Fruit fly (Drosophila melanogaster) whole organism, pupa: ENCODE results near the gene CG9641.

Source experiments
- CG10348 ChIP-seq: fragments of 200-800 bp; sonication (Bioruptor generic); IDR thresholded peaks from 2 replicates; pipeline ENCODE4 v1.3.6; 2022; ENCODE audit warnings: missing biosample characterization, missing genetic modification characterization
- CG12605 ChIP-seq: fragments of 200-800 bp; sonication (Bioruptor generic); IDR thresholded peaks from 2 replicates; pipeline ENCODE4 v1.3.6; 2022; ENCODE audit warnings: missing biosample characterization, missing genetic modification characterization
- CG13204 ChIP-seq: fragments of 200-800 bp; sonication (Bioruptor generic); optimal IDR thresholded peaks from 2 replicates; lab custom pipeline; 2018; ENCODE audit warnings: missing biosample characterization, mild to moderate bottlenecking, missing genetic modification characterization, moderate library complexity
- CG14655 ChIP-seq: fragments of 200-800 bp; sonication (Bioruptor generic); optimal IDR thresholded peaks from 3 replicates; lab custom pipeline; 2017; ENCODE audit warnings: mild to moderate bottlenecking, missing biosample characterization, missing genetic modification reagents, missing genetic modification characterization
- CG15710 ChIP-seq: fragments of 200-800 bp; sonication (Bioruptor generic); optimal IDR thresholded peaks from 2 replicates; lab custom pipeline; 2018; ENCODE audit warnings: missing biosample characterization, mild to moderate bottlenecking, missing genetic modification characterization, moderate library complexity
- CG17806 ChIP-seq: fragments of 200-800 bp; sonication (Bioruptor generic); optimal IDR thresholded peaks from 2 replicates; lab custom pipeline; 2018; ENCODE audit warnings: missing biosample characterization, mild to moderate bottlenecking, missing genetic modification characterization, moderate library complexity
- CG32121 ChIP-seq: fragments of 200-800 bp; sonication (Bioruptor generic); IDR thresholded peaks from 2 replicates; pipeline ENCODE4 v1.3.6; 2022; ENCODE audit warnings: missing biosample characterization, missing genetic modification characterization
- CG34367 ChIP-seq: fragments of 200-800 bp; sonication (Bioruptor generic); optimal IDR thresholded peaks from 2 replicates; lab custom pipeline; 2018; ENCODE audit warnings: missing biosample characterization, mild to moderate bottlenecking, missing genetic modification characterization
- CG4496 ChIP-seq: fragments of 200-800 bp; sonication (Bioruptor generic); IDR thresholded peaks from 3 replicates; pipeline ENCODE4 v1.3.6; 2022; ENCODE audit warnings: missing biosample characterization, missing genetic modification characterization
- CG8159 ChIP-seq: fragments of 200-800 bp; sonication (Bioruptor generic); optimal IDR thresholded peaks from 3 replicates; lab custom pipeline; 2018; ENCODE audit warnings: missing biosample characterization, mild to moderate bottlenecking, missing genetic modification characterization, moderate library complexity
- CG8301 ChIP-seq: fragments of 200-800 bp; sonication (Bioruptor generic); optimal IDR thresholded peaks from 2 replicates; lab custom pipeline; 2018; ENCODE audit warnings: missing biosample characterization, mild to moderate bottlenecking, missing genetic modification characterization
- CG9948 ChIP-seq: fragments of 200-800 bp; sonication (Bioruptor generic); optimal IDR thresholded peaks from 2 replicates; lab custom pipeline; 2018; ENCODE audit warnings: missing biosample characterization, mild to moderate bottlenecking, missing genetic modification characterization, moderate library complexity
- D1 ChIP-seq: fragments of 200-800 bp; sonication (Bioruptor generic); optimal IDR thresholded peaks from 2 replicates; lab custom pipeline; 2018; ENCODE audit warnings: missing biosample characterization, mild to moderate bottlenecking, missing genetic modification characterization, moderate library complexity
- EcR ChIP-seq: fragments of 200-800 bp; sonication (Bioruptor generic); optimal IDR thresholded peaks from 3 replicates; lab custom pipeline; 2019; ENCODE audit warnings: missing biosample characterization, missing genetic modification characterization, mild to moderate bottlenecking, moderate library complexity, missing genetic modification reagents
- Ets98B ChIP-seq: fragments of 200-800 bp; sonication (Bioruptor generic); IDR thresholded peaks from 2 replicates; pipeline ENCODE4 v1.3.6; 2022; ENCODE audit warnings: missing biosample characterization, missing genetic modification characterization
- Pif1A ChIP-seq: fragments of 200-800 bp; sonication (Bioruptor generic); optimal IDR thresholded peaks from 3 replicates; lab custom pipeline; 2016; ENCODE audit warnings: missing biosample characterization, missing genetic modification characterization
- Pif1B ChIP-seq: fragments of 200-800 bp; sonication (Bioruptor generic); optimal IDR thresholded peaks from 3 replicates; lab custom pipeline; 2016; ENCODE audit warnings: missing biosample characterization, missing genetic modification characterization
- Snoo ChIP-seq: fragments of 200-800 bp; sonication (Bioruptor generic); optimal IDR thresholded peaks from 3 replicates; lab custom pipeline; 2017; ENCODE audit warnings: missing biosample characterization, mild to moderate bottlenecking, missing genetic modification characterization, inconsistent platforms
- fd96Ca ChIP-seq: fragments of 200-800 bp; sonication (Bioruptor generic); IDR thresholded peaks from 3 replicates; pipeline ENCODE4 v1.3.6; 2022; ENCODE audit warnings: missing biosample characterization, missing genetic modification characterization
- gl ChIP-seq: fragments of 200-800 bp; sonication (Bioruptor generic); optimal IDR thresholded peaks from 2 replicates; lab custom pipeline; 2018; ENCODE audit warnings: missing biosample characterization, mild to moderate bottlenecking, missing genetic modification characterization
- rn ChIP-seq: fragments of 200-800 bp; sonication (Bioruptor generic); IDR thresholded peaks from 2 replicates; pipeline ENCODE4 v1.3.6; 2022; ENCODE audit warnings: missing biosample characterization, missing genetic modification characterization

Gene CG9641

DNA sequence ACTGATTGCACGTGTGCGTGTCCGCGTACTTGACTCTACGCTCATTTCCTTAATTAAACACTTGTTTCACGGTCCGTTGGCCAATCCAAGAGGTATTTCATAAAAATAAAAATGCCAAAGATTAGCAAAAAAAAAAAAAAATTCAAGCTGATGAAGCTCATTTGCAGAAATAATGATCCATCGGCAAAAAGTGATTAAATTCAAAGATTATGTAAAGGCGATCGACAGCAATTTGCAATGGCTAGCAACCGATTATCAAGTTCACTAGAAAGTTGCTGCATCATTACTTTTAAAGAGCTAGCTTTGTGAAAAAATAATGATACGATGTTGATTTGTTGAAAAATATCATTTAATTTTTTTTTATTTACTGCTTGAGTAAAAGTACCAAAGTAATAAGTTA, 32.8 kb upstream of the CG9641 start:
- no peak for TF ChIP-seq CG32121 (GFP tag; lab: Robert Waterston, UW)
- no peak for TF ChIP-seq CG8159 (tag; lab: Kevin White, UChicago)
- no peak for TF ChIP-seq CG17806 (tag; lab: Kevin White, UChicago)
- no peak for TF ChIP-seq gl (tag; lab: Kevin White, UChicago)
- no peak for TF ChIP-seq Snoo (tag; lab: Kevin White, UChicago)
- no peak for TF ChIP-seq CG9948 (tag; lab: Kevin White, UChicago)
- TF ChIP-seq CG13204 (GFP tag; lab: Kevin White, UChicago), result no peak
- no peak for TF ChIP-seq rn (GFP tag; lab: Robert Waterston, UW)
- TF ChIP-seq CG15710, result no peak
- TF ChIP-seq fd96Ca (GFP tag; lab: Robert Waterston, UW), result no peak
- no peak for TF ChIP-seq Pif1B

DNA sequence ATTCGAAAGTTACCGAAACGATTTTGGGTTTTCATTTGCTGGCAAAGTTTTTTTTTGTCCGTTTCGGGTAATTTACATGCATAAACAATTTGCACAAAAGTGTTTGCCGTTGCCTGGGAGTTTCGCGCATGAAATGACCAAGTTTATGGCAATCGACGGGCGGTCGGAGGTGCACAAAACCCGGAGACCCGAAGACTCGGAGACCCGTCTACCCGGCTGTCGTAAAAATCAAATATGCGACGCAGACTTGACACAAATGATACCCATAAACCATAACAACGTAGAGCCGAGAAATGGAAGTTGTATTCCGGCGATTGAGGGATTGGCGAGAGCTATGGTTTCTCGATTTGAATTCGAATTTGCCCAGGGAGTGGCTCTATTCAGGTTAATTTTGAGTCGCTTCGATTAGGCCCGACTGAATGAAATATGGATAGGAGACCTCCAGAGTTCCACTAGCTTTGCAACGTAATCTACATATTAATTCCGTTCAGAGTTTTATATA, 30.3 kb upstream of the CG9641 start:
- TF ChIP-seq CG13204 (GFP tag; lab: Kevin White, UChicago), result no peak
- no peak for TF ChIP-seq Ets98B
- TF ChIP-seq CG12605 (GFP tag; lab: Robert Waterston, UW), result no peak
- TF ChIP-seq CG8159 (tag; lab: Kevin White, UChicago), result no peak
- no peak for TF ChIP-seq CG34367 (tag; lab: Kevin White, UChicago)
- no peak for TF ChIP-seq CG17806 (tag; lab: Kevin White, UChicago)
- TF ChIP-seq EcR, result no peak
- TF ChIP-seq, all 21 proteins: peak for 0

DNA sequence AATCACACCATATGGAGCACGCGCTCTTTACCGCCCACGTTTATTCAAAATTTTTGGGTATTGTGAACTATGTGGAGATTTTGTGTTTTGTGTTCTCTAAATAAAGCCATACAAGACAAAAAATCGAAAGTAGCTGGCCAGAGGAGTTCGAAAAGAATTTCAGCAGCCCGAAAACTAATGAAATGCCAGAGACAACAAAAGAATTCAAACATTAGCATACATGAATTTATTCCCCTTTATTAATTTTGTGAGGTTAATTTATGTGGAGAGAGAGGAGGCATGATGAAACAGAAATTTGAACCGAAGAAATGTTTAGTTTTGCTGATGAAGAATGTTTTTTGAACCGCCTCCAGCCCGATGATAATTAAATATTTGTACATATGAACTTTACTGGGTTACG, 29.5 kb upstream of the CG9641 start:
- TF ChIP-seq D1 (tag; lab: Kevin White, UChicago), result no peak
- no peak for TF ChIP-seq CG9948 (tag; lab: Kevin White, UChicago)
- no peak for TF ChIP-seq CG14655
- no peak for TF ChIP-seq Pif1A (GFP tag; lab: Kevin White, UChicago)
- TF ChIP-seq CG17806 (tag; lab: Kevin White, UChicago), result no peak
- TF ChIP-seq Snoo (tag; lab: Kevin White, UChicago), result no peak
- no peak for TF ChIP-seq CG13204 (GFP tag; lab: Kevin White, UChicago)
- no peak for TF ChIP-seq CG8301

DNA sequence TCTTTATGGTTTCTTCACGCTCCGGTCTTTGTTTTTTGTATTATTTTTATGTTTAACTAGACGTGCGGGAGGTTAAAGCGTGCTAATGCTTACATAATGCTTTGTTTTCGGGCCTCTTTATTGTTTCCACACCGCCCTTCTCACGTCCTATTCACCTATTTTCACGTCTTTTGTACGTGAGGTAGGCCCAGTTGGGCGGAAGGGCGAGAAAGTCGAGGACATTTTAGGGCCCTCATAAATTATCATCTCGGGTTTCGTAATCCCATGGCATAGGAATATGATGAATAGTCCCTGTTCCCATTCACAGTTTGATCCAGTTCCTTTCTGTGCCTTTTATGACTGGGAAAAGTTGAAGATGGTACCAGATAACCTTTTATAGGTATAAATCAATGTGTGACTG, 28.8 kb upstream of the CG9641 start:
- TF ChIP-seq D1 (tag; lab: Kevin White, UChicago), result no peak
- no peak for TF ChIP-seq CG8301
- TF ChIP-seq fd96Ca (GFP tag; lab: Robert Waterston, UW), result no peak
- TF ChIP-seq Pif1A (GFP tag; lab: Kevin White, UChicago), result no peak
- TF ChIP-seq Pif1B, result no peak
- no peak for TF ChIP-seq Snoo (tag; lab: Kevin White, UChicago)
- no peak for TF ChIP-seq CG13204 (GFP tag; lab: Kevin White, UChicago)
- TF ChIP-seq CG15710, result no peak
- TF ChIP-seq CG9948 (tag; lab: Kevin White, UChicago), result no peak
- TF ChIP-seq CG34367 (tag; lab: Kevin White, UChicago), result no peak
- no peak for TF ChIP-seq CG4496 (GFP tag; lab: Robert Waterston, UW)

DNA sequence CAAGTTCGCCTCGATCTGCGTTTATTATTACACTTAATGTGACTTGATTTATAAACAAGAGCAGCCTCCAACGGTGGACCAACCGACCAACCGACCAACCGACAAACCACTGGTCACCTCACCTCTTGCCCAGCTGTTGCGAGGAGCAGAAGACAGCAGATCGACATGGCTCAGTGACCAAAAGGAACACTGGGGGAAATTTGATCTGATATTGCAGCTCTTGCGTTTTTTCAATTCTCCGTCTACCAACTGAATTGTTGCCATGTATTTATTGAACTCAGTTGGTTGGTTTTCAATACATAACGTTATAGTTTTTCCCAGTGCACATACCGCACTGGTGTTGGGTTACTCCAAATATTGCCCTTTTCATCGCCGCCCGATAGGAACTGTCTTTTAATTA, 27.9 kb upstream of the CG9641 start:
- TF ChIP-seq CG8159 (tag; lab: Kevin White, UChicago) (peak; percentile 41), CG14655 (no peak), gl (tag; lab: Kevin White, UChicago) (peak; percentile 3), D1 (tag; lab: Kevin White, UChicago) (no peak), EcR (peak; percentile 61), CG4496 (GFP tag; lab: Robert Waterston, UW) (peak; percentile 44; the same call in 2 of the 3 replicates), Pif1B (peak; percentile 4), CG17806 (tag; lab: Kevin White, UChicago) (peak; percentile 53), CG12605 (GFP tag; lab: Robert Waterston, UW) (no peak), fd96Ca (GFP tag; lab: Robert Waterston, UW) (peak; percentile 55; the same call in 2 of the 3 replicates), CG10348 (GFP tag; lab: Robert Waterston, UW) (no peak), CG13204 (GFP tag; lab: Kevin White, UChicago) (peak; percentile 33), rn (GFP tag; lab: Robert Waterston, UW) (no peak), Pif1A (GFP tag; lab: Kevin White, UChicago) (peak; percentile 18), CG15710 (peak; percentile 45), Snoo (tag; lab: Kevin White, UChicago) (peak; percentile 11), Ets98B (no peak), CG34367 (tag; lab: Kevin White, UChicago) (peak; percentile 25), CG32121 (GFP tag; lab: Robert Waterston, UW) (no peak), CG9948 (tag; lab: Kevin White, UChicago) (peak; percentile 10), CG8301 (no peak)

DNA sequence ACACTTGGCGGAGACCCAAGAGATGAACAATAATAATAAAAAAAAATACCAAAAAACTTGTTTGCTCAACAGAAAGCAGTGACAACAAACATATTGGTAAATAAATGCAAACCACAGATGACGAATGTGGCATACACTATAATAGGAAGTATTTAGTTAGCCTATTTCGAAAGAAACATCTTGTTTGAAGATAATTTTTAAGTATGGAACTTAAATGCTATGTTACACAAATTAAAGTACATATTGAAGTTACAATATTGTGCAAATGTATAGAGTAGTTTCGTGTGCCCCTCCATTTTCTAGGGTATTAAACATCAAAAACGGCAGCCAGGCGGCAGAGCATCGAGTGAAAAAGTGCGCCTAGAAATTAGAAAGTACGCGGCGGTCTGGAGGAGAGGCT, 26.7 kb upstream of the CG9641 start:
- no peak for TF ChIP-seq CG34367 (tag; lab: Kevin White, UChicago)
- peak; percentile 85 for TF ChIP-seq CG32121 (GFP tag; lab: Robert Waterston, UW)
- TF ChIP-seq gl (tag; lab: Kevin White, UChicago), result no peak
- TF ChIP-seq CG17806 (tag; lab: Kevin White, UChicago), result no peak
- TF ChIP-seq Snoo (tag; lab: Kevin White, UChicago), result no peak
- peak; percentile 81 for TF ChIP-seq CG14655
- TF ChIP-seq CG10348 (GFP tag; lab: Robert Waterston, UW), result peak; percentile 57; the same call in 1 of the 2 replicates
- peak; percentile 44; the same call in 1 of the 2 replicates for TF ChIP-seq rn (GFP tag; lab: Robert Waterston, UW)
- TF ChIP-seq CG8159 (tag; lab: Kevin White, UChicago), result no peak
- TF ChIP-seq CG13204 (GFP tag; lab: Kevin White, UChicago), result no peak
- TF ChIP-seq CG15710, result no peak
- TF ChIP-seq D1 (tag; lab: Kevin White, UChicago), result no peak
- peak; percentile 90 for TF ChIP-seq CG8301
- no peak for TF ChIP-seq EcR
- TF ChIP-seq fd96Ca (GFP tag; lab: Robert Waterston, UW), result no peak
- TF ChIP-seq CG12605 (GFP tag; lab: Robert Waterston, UW), result no peak
- TF ChIP-seq CG4496 (GFP tag; lab: Robert Waterston, UW), result peak; percentile 73
- no peak for TF ChIP-seq CG9948 (tag; lab: Kevin White, UChicago)
- TF ChIP-seq Pif1A (GFP tag; lab: Kevin White, UChicago), result peak; percentile 59
- peak; percentile 89 for TF ChIP-seq Ets98B
- no peak for TF ChIP-seq Pif1B
